Fruit fly (Drosophila melanogaster) whole organism, embryonic: Measurements from ENCODE around the gene CG3349.
A peak's percentile ranks its signal among the peaks of the same experiment; 100 is the strongest.

Source experiments
- ATbp ChIP-seq: fragments of 200-800 bp; sonication (Bioruptor generic); optimal IDR thresholded peaks from 2 replicates; lab custom pipeline; 2017; ENCODE audit warnings: missing biosample characterization, mild to moderate bottlenecking, missing genetic modification characterization, missing genetic modification reagents
- Atf6 ChIP-seq: fragments of 200-800 bp; sonication (Bioruptor generic); IDR thresholded peaks from 2 replicates; pipeline ENCODE4 v1.3.6; 2022; ENCODE audit warnings: missing biosample characterization, missing genetic modification characterization
- B-H1 ChIP-seq: fragments of 200-800 bp; sonication (Bioruptor generic); IDR thresholded peaks from 3 replicates; pipeline ENCODE4 v1.3.6; 2022; ENCODE audit warnings: missing biosample characterization, missing genetic modification characterization
- Bteb2 ChIP-seq: fragments of 200-800 bp; sonication (Bioruptor generic); optimal IDR thresholded peaks from 2 replicates; lab custom pipeline; 2016; ENCODE audit warnings: missing biosample characterization, missing genetic modification characterization
- C15 ChIP-seq: fragments of 200-800 bp; sonication (Bioruptor generic); IDR thresholded peaks from 3 replicates; pipeline ENCODE4 v1.3.6; 2022; ENCODE audit warnings: missing biosample characterization, missing genetic modification characterization
- CG10321 ChIP-seq: fragments of 200-800 bp; sonication (Bioruptor generic); IDR thresholded peaks from 2 replicates; pipeline ENCODE4 v1.3.6; 2022; ENCODE audit warnings: missing biosample characterization, missing genetic modification characterization
- CG12236 ChIP-seq: fragments of 200-800 bp; sonication (Bioruptor generic); optimal IDR thresholded peaks from 2 replicates; lab custom pipeline; 2016; ENCODE audit warnings: missing biosample characterization, missing genetic modification characterization
- CG12391 ChIP-seq: fragments of 200-800 bp; sonication (Bioruptor generic); optimal IDR thresholded peaks from 3 replicates; lab custom pipeline; 2018; ENCODE audit warnings: missing biosample characterization, mild to moderate bottlenecking, missing genetic modification characterization, moderate library complexity
- CG14710 ChIP-seq: fragments of 200-800 bp; sonication (Bioruptor generic); optimal IDR thresholded peaks from 3 replicates; lab custom pipeline; 2019; ENCODE audit warnings: missing biosample characterization, mild to moderate bottlenecking, missing genetic modification characterization, moderate library complexity
- CG1602 ChIP-seq: fragments of 200-800 bp; sonication (Bioruptor generic); optimal IDR thresholded peaks from 3 replicates; lab custom pipeline; 2016; ENCODE audit warnings: missing biosample characterization, missing genetic modification characterization
- CG2678 ChIP-seq: fragments of 200-800 bp; sonication (Bioruptor generic); optimal IDR thresholded peaks from 3 replicates; lab custom pipeline; 2019; ENCODE audit warnings: missing biosample characterization, mild to moderate bottlenecking, missing genetic modification characterization, moderate library complexity
- CG3163 ChIP-seq: fragments of 200-800 bp; sonication (Bioruptor generic); optimal IDR thresholded peaks from 3 replicates; lab custom pipeline; 2016; ENCODE audit warnings: missing biosample characterization, missing genetic modification characterization
- CG4404 ChIP-seq: fragments of 200-800 bp; sonication (Bioruptor generic); IDR thresholded peaks from 2 replicates; pipeline ENCODE4 v1.3.6; 2022; ENCODE audit warnings: missing biosample characterization, missing genetic modification characterization
- CG5953 ChIP-seq: fragments of 200-800 bp; sonication (Bioruptor generic); IDR thresholded peaks from 2 replicates; pipeline ENCODE4 v1.3.6; 2022; ENCODE audit warnings: missing biosample characterization, missing genetic modification characterization
- CG6175 ChIP-seq: fragments of 200-800 bp; sonication (Bioruptor generic); IDR thresholded peaks from 3 replicates; pipeline ENCODE4 v1.3.6; 2022; ENCODE audit warnings: missing biosample characterization, missing genetic modification characterization
- CG6272 ChIP-seq: fragments of 200-800 bp; sonication (Bioruptor generic); IDR thresholded peaks from 2 replicates; pipeline ENCODE4 v1.3.6; 2022; ENCODE audit warnings: missing biosample characterization, missing genetic modification characterization
- CG7556 ChIP-seq: fragments of 200-800 bp; sonication (Bioruptor generic); optimal IDR thresholded peaks from 2 replicates; lab custom pipeline; 2017; ENCODE audit warnings: missing biosample characterization, mild to moderate bottlenecking, missing genetic modification characterization
- CG8765 ChIP-seq: fragments of 200-800 bp; sonication (Bioruptor generic); IDR thresholded peaks from 2 replicates; pipeline ENCODE4 v1.3.6; 2022; ENCODE audit warnings: missing biosample characterization, missing genetic modification characterization
- Camta ChIP-seq: fragments of 200-800 bp; sonication (Bioruptor generic); optimal IDR thresholded peaks from 2 replicates; lab custom pipeline; 2016; ENCODE audit warnings: missing biosample characterization, missing genetic modification characterization
- D19A ChIP-seq: fragments of 200-800 bp; optimal IDR thresholded peaks from 3 replicates; lab custom pipeline; 2019; ENCODE audit warnings: missing biosample characterization, mild to moderate bottlenecking, missing genetic modification characterization, moderate library complexity
- Doc2 ChIP-seq: fragments of 200-800 bp; sonication (Bioruptor generic); IDR thresholded peaks from 2 replicates; pipeline ENCODE4 v1.3.6; 2022; ENCODE audit warnings: missing biosample characterization, missing genetic modification characterization
- Dref ChIP-seq: fragments of 200-800 bp; sonication (Bioruptor generic); IDR thresholded peaks from 2 replicates; pipeline ENCODE4 v1.3.6; 2022; ENCODE audit warnings: missing biosample characterization, missing genetic modification characterization
- HLH3B ChIP-seq: fragments of 200-800 bp; sonication (Bioruptor generic); IDR thresholded peaks from 2 replicates; pipeline ENCODE4 v1.3.6; 2022; ENCODE audit warnings: missing biosample characterization, missing genetic modification characterization
- HLHmδ ChIP-seq: fragments of 200-800 bp; sonication (Bioruptor generic); optimal IDR thresholded peaks from 2 replicates; lab custom pipeline; 2018; ENCODE audit warnings: missing biosample characterization, mild to moderate bottlenecking, missing genetic modification characterization, moderate library complexity
- HmgD ChIP-seq: fragments of 200-800 bp; sonication (Bioruptor generic); optimal IDR thresholded peaks from 3 replicates; lab custom pipeline; 2016; ENCODE audit warnings: missing biosample characterization, missing genetic modification characterization
- Hmx ChIP-seq: fragments of 200-800 bp; sonication (Bioruptor generic); optimal IDR thresholded peaks from 2 replicates; lab custom pipeline; 2016; ENCODE audit warnings: missing biosample characterization, missing genetic modification characterization
- Hr3 ChIP-seq: fragments of 200-800 bp; sonication (Bioruptor generic); optimal IDR thresholded peaks from 3 replicates; lab custom pipeline; 2016; ENCODE audit warnings: missing biosample characterization, missing genetic modification characterization
- Hr78 ChIP-seq, 2 experiments: fragments of 200-800 bp in 1 of 2; fragments of >200 bp in 1 of 2; sonication (Bioruptor generic) in 1 of 2; optimal IDR thresholded peaks; 2 replicates each; lab custom pipeline; 2017 to 2019; ENCODE audit warnings: missing biosample characterization in 2 of 2, missing genetic modification characterization in 2 of 2, mild to moderate bottlenecking in 1 of 2, moderate library complexity in 1 of 2
- MBD-R2 ChIP-seq: fragments of 200-800 bp; sonication (Bioruptor generic); IDR thresholded peaks from 2 replicates; pipeline ENCODE4 v1.3.6; 2022; ENCODE audit warnings: missing biosample characterization, missing genetic modification characterization
- Max ChIP-seq: fragments of 200-800 bp; sonication (Bioruptor generic); optimal IDR thresholded peaks from 2 replicates; lab custom pipeline; 2016; ENCODE audit warnings: missing biosample characterization, mild to moderate bottlenecking, missing genetic modification characterization
- Meics ChIP-seq: fragments of 200-800 bp; sonication (Bioruptor generic); optimal IDR thresholded peaks from 2 replicates; lab custom pipeline; 2017; ENCODE audit warnings: missing biosample characterization, mild to moderate bottlenecking, missing genetic modification characterization
- Ravus ChIP-seq: fragments of 200-800 bp; sonication (Bioruptor generic); IDR thresholded peaks from 2 replicates; pipeline ENCODE4 v1.3.6; 2022; ENCODE audit warnings: missing biosample characterization, missing genetic modification characterization
- Sry-β ChIP-seq: fragments of 200-800 bp; sonication (Bioruptor generic); optimal IDR thresholded peaks from 2 replicates; lab custom pipeline; 2018; ENCODE audit warnings: missing biosample characterization, mild to moderate bottlenecking, missing genetic modification characterization, moderate library complexity
- Tbp ChIP-seq: fragments of >200 bp; optimal IDR thresholded peaks from 2 replicates; lab custom pipeline; 2018; ENCODE audit warnings: missing biosample characterization, missing genetic modification characterization
- Xbp1 ChIP-seq: fragments of 200-800 bp; sonication (Bioruptor generic); optimal IDR thresholded peaks from 3 replicates; lab custom pipeline; 2016; ENCODE audit warnings: missing biosample characterization, mild to moderate bottlenecking, missing genetic modification characterization
- al ChIP-seq: fragments of 200-800 bp; sonication (Bioruptor generic); IDR thresholded peaks from 2 replicates; pipeline ENCODE4 v1.3.6; 2022; ENCODE audit warnings: missing biosample characterization, missing genetic modification characterization
- aop ChIP-seq: fragments of 200-800 bp; sonication (Bioruptor generic); IDR thresholded peaks from 2 replicates; pipeline ENCODE4 v1.3.6; 2022; ENCODE audit warnings: missing biosample characterization, missing genetic modification characterization
- caup ChIP-seq: fragments of 200-800 bp; sonication (Bioruptor generic); optimal IDR thresholded peaks from 3 replicates; lab custom pipeline; 2017; ENCODE audit warnings: missing biosample characterization, mild to moderate bottlenecking, missing genetic modification characterization, moderate library complexity; ENCODE audit not compliant: severe bottlenecking
- cg ChIP-seq: fragments of 200-800 bp; sonication (Bioruptor generic); optimal IDR thresholded peaks from 3 replicates; lab custom pipeline; 2019; ENCODE audit warnings: missing biosample characterization, mild to moderate bottlenecking, missing genetic modification characterization, moderate library complexity
- chm ChIP-seq: fragments of 200-800 bp; sonication (Bioruptor generic); IDR thresholded peaks from 2 replicates; pipeline ENCODE4 v1.3.6; 2022; ENCODE audit warnings: missing biosample characterization, missing genetic modification characterization
- corto ChIP-seq: fragments of 200-800 bp; sonication (Bioruptor generic); optimal IDR thresholded peaks from 2 replicates; lab custom pipeline; 2016; ENCODE audit warnings: missing biosample characterization, mild to moderate bottlenecking, missing genetic modification characterization, moderate library complexity
- danr ChIP-seq: fragments of 200-800 bp; sonication (Bioruptor generic); IDR thresholded peaks from 2 replicates; pipeline ENCODE4 v1.3.6; 2022; ENCODE audit warnings: missing biosample characterization, missing genetic modification characterization
- gro ChIP-seq: fragments of 200-800 bp; sonication (Bioruptor generic); optimal IDR thresholded peaks from 2 replicates; lab custom pipeline; 2016; ENCODE audit warnings: missing biosample characterization, missing genetic modification characterization
- hth ChIP-seq: fragments of >200 bp; optimal IDR thresholded peaks from 2 replicates; lab custom pipeline; 2017; ENCODE audit warnings: inconsistent platforms
- ind ChIP-seq: fragments of 200-800 bp; sonication (Bioruptor generic); optimal IDR thresholded peaks from 3 replicates; lab custom pipeline; 2016; ENCODE audit warnings: missing biosample characterization, missing genetic modification characterization
- inv ChIP-seq: fragments of 200-800 bp; sonication (Bioruptor generic); IDR thresholded peaks from 2 replicates; pipeline ENCODE4 v1.3.6; 2022; ENCODE audit warnings: missing biosample characterization, missing genetic modification characterization; ENCODE audit not compliant: partially characterized antibody
- pho ChIP-seq: fragments of 200-800 bp; sonication (Bioruptor generic); optimal IDR thresholded peaks from 2 replicates; lab custom pipeline; 2016; ENCODE audit warnings: missing biosample characterization, missing genetic modification characterization
- sug ChIP-seq: fragments of 200-800 bp; optimal IDR thresholded peaks from 2 replicates; lab custom pipeline; 2019; ENCODE audit warnings: missing biosample characterization, mild to moderate bottlenecking, missing genetic modification characterization, moderate library complexity
- trem ChIP-seq: fragments of 200-800 bp; optimal IDR thresholded peaks from 3 replicates; lab custom pipeline; 2019; ENCODE audit warnings: missing biosample characterization, mild to moderate bottlenecking, missing genetic modification characterization, moderate library complexity
- twi ChIP-seq: fragments of 200-800 bp; optimal IDR thresholded peaks from 2 replicates; lab custom pipeline; 2019; ENCODE audit warnings: missing biosample characterization, mild to moderate bottlenecking, missing genetic modification characterization, moderate library complexity
- unpg ChIP-seq: fragments of 200-800 bp; sonication (Bioruptor generic); optimal IDR thresholded peaks from 3 replicates; lab custom pipeline; 2018; ENCODE audit warnings: missing biosample characterization, mild to moderate bottlenecking, missing genetic modification characterization, moderate library complexity
- wdn ChIP-seq: fragments of 200-800 bp; sonication (Bioruptor generic); IDR thresholded peaks from 2 replicates; pipeline ENCODE4 v1.3.6; 2022; ENCODE audit warnings: missing biosample characterization, missing genetic modification characterization

The CG3349 gene

DNA sequence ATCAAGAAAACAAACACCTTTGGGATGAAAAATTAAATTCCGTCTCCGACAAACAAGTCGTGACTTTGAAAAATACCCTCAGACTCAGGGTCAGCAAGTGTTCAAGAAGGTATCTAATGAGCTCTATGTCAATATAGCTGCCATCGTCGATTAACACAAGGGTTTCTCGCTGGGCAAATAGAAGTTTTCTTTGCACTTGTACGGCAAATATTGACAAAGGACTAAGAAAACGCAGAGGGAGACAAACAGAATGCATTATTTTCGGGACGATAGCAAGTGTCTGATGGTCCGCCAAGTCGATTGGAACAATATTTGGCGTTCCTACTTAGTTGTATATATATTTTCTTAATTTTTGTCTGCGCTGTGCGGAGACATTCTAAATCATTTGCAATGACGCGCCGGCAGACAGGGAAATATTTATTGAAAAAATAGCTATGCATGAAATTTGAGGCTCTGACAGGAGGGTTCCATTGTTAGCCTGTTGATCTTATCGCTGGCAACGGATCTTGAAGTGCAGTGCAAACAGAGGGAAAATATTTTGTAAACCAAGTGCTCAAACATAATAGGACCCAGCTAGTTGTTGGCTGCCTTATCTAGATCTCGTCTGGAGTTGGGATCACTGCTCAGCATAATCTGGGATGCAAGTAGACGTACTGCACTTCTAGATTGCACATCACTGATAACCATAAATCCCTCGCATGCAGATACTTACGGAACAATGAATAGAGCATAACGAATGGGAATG lies 23.0 kb upstream of the CG3349 start (continued):
- TF ChIP-seq Xbp1 (GFP tag; lab: Kevin White, UChicago) (no peak), trem (tag; lab: Kevin White, UChicago) (peak; percentile 42), twi (tag; lab: Kevin White, UChicago) (peak; percentile 33), cg (GFP tag; lab: Kevin White, UChicago) (no peak), hth (lab: Kevin White, UChicago) (no peak), unpg (GFP tag; lab: Kevin White, UChicago) (peak; percentile 24), ATbp (GFP tag; lab: Kevin White, UChicago) (no peak), caup (GFP tag; lab: Kevin White, UChicago) (no peak), CG1602 (peak; percentile 39), danr (no peak), CG4404 (GFP tag; lab: Robert Waterston, UW) (no peak), CG12236 (GFP tag; lab: Kevin White, UChicago) (peak; percentile 37), Tbp (no peak), Doc2 (GFP tag; lab: Robert Waterston, UW) (no peak), corto (no peak), Bteb2 (GFP tag; lab: Kevin White, UChicago) (no peak), pho (GFP tag; lab: Kevin White, UChicago) (no peak), Hmx (GFP tag; lab: Kevin White, UChicago) (no peak), inv (GFP tag; lab: Robert Waterston, UW) (no peak), gro (GFP tag; lab: Kevin White, UChicago) (no peak), aop (no peak), B-H1 (GFP tag; lab: Robert Waterston, UW) (no peak), Atf6 (GFP tag; lab: Robert Waterston, UW) (no peak), Sry-β (GFP tag; lab: Kevin White, UChicago) (no peak), ind (GFP tag; lab: Kevin White, UChicago) (no peak), CG10321 (GFP tag; lab: Robert Waterston, UW) (no peak), wdn (no peak), CG5953 (no peak), Camta (GFP tag; lab: Kevin White, UChicago) (peak; percentile 14), HmgD (no peak), Meics (GFP tag; lab: Kevin White, UChicago) (no peak), Hr3 (GFP tag; lab: Kevin White, UChicago) (no peak), sug (tag; lab: Kevin White, UChicago) (no peak), MBD-R2 (GFP tag; lab: Robert Waterston, UW) (no peak), Max (GFP tag; lab: Kevin White, UChicago) (no peak), HLH3B (GFP tag; lab: Robert Waterston, UW) (no peak), al (no peak), CG3163 (GFP tag; lab: Kevin White, UChicago) (no peak), HLHmδ (GFP tag; lab: Kevin White, UChicago) (peak; percentile 18), CG2678 (tag; lab: Kevin White, UChicago) (no peak), CG6175 (GFP tag; lab: Robert Waterston, UW) (no peak), D19A (tag; lab: Kevin White, UChicago) (peak; percentile 35), CG12391 (tag; lab: Kevin White, UChicago) (peak; percentile 9), Ravus (no peak), Dref (GFP tag; lab: Robert Waterston, UW) (no peak), CG7556 (GFP tag; lab: Kevin White, UChicago) (peak; percentile 38), Hr78 (GFP tag; optimal IDR thresholded peaks at IDR 0.05; lab: Kevin White, UChicago) (no peak), chm (no peak), C15 (GFP tag; lab: Robert Waterston, UW) (no peak), CG6272 (GFP tag; lab: Robert Waterston, UW) (no peak), CG14710 (tag; lab: Kevin White, UChicago) (peak; percentile 72), CG8765 (no peak)
